Worm (Caenorhabditis elegans) whole organism, L2 larva: ENCODE data around the gene nprl-3.

ENCODE experiments used
- R02D3.7 ChIP-seq: fragments of 150-350 bp; optimal IDR thresholded peaks from 2 replicates; lab custom pipeline; 2014; ENCODE audit warnings: missing biosample characterization, missing genetic modification characterization
- aly-2 ChIP-seq: fragments of 150-350 bp; optimal IDR thresholded peaks from 2 replicates; lab custom pipeline; 2014; ENCODE audit warnings: missing biosample characterization, missing genetic modification characterization
- ama-1 ChIP-seq: fragments of 150-350 bp; optimal IDR thresholded peaks from 2 replicates; lab custom pipeline; 2018; ENCODE audit warnings: inconsistent platforms
- blmp-1 ChIP-seq: sonication (generic microtip); optimal IDR thresholded peaks from 2 replicates; lab custom pipeline; 2017; ENCODE audit warnings: missing genetic modification characterization, mild to moderate bottlenecking, missing compliant biosample characterization, antibody characterized with exemption, moderate library complexity; ENCODE audit not compliant: insufficient read depth
- ceh-82 ChIP-seq: fragments of 150-350 bp; optimal IDR thresholded peaks from 2 replicates; lab custom pipeline; 2014; ENCODE audit warnings: missing biosample characterization, missing genetic modification characterization
- elt-3 ChIP-seq: sonication (generic microtip); optimal IDR thresholded peaks from 2 replicates; lab custom pipeline; 2017; ENCODE audit warnings: missing biosample characterization, missing genetic modification characterization
- lsy-2 ChIP-seq, 2 experiments: fragments of 150-350 bp in 1 of 2; sonication (generic microtip) in 1 of 2; optimal IDR thresholded peaks; 2 replicates each; lab custom pipeline; 2014 to 2017; ENCODE audit warnings: missing biosample characterization in 2 of 2, missing genetic modification characterization in 2 of 2
- mab-5 ChIP-seq: fragments of 150-350 bp; optimal IDR thresholded peaks from 2 replicates; lab custom pipeline; 2014; ENCODE audit warnings: missing biosample characterization, missing genetic modification characterization
- nhr-6 ChIP-seq: fragments of 150-350 bp; optimal IDR thresholded peaks from 2 replicates; lab custom pipeline; 2014; ENCODE audit warnings: missing biosample characterization, missing genetic modification characterization
- unc-62 ChIP-seq: fragments of 150-350 bp; optimal IDR thresholded peaks from 2 replicates; lab custom pipeline; 2014; ENCODE audit warnings: missing biosample characterization, missing genetic modification reagents, missing genetic modification characterization
- ztf-4 ChIP-seq: fragments of 150-350 bp; optimal IDR thresholded peaks from 2 replicates; lab custom pipeline; 2014; ENCODE audit warnings: missing biosample characterization, missing genetic modification characterization

DNA sequence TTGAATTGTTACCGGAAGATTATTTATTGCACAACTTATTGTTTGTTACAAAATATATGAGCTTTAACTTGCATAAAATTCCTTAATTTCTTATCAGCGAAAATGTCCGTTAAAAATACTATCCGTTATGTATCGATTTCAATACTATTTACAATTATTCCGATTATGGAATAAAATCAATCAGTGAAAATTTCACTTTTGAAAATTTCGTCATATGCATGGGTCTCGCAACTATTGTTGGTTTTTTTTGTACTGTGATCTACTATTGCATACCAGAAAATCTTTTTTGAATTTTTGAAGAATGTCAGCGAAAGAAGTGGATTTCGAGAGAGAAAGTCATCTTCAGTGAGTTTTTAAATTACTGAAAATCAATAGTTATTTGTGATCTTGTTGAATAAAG is at the start of gene nprl-3:
- TF ChIP-seq ceh-82 (no peak), unc-62 (no peak), mab-5 (no peak), blmp-1 (tag; lab: Kevin White, UChicago) (no peak), elt-3 (tag; lab: Kevin White, UChicago) (no peak), ama-1 (lab: Kevin White, UChicago) (no peak), lsy-2 (tag; optimal IDR thresholded peaks at IDR 0.05; lab: Kevin White, UChicago) (no peak), aly-2 (tag; lab: Kevin White, UChicago) (no peak), R02D3.7 (tag; lab: Kevin White, UChicago) (no peak), nhr-6 (tag; lab: Kevin White, UChicago) (no peak), ztf-4 (no peak)
